Fruit fly (Drosophila melanogaster): Measurements from ENCODE around the gene CG15544.

CG15544 gene

DNA sequence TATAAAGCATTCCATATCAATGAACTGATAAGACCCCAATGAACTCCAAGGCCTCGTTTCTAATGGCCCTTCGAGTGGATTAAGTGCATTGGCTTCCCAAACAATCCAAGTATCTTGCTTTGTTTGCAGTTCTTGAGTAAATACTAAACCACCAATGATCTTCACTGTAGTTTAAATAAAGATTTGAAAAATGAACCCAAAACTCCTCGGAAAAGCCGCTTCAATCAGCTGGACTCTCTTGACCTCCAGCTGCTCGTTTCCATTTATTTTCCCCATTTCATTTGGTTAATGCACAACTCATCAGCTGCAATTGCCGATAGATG is 15.6 kb upstream of the CG15544 start (continued):
- TF ChIP-seq CG15269 (tag; optimal IDR thresholded peaks at IDR 0.05) (no peak), CG1529 (GFP tag; optimal IDR thresholded peaks at IDR 0.05) (no peak), dmrt11E (tag; optimal IDR thresholded peaks at IDR 0.05) (peak; percentile 47), CG10654 (GFP tag; optimal IDR thresholded peaks at IDR 0.05) (no peak), insv (GFP tag; optimal IDR thresholded peaks at IDR 0.05) (no peak), MTF-1 (GFP tag; optimal IDR thresholded peaks at IDR 0.05; ENCODE audit: borderline replicate concordance) (no peak), ham (GFP tag; IDR thresholded peaks at IDR 0.05) (no peak), CG15479 (GFP tag; optimal IDR thresholded peaks at IDR 0.05) (peak; percentile 4), Taf1 (GFP tag; IDR thresholded peaks at IDR 0.05) (no peak), ssp (GFP tag; IDR thresholded peaks at IDR 0.05) (no peak)

DNA sequence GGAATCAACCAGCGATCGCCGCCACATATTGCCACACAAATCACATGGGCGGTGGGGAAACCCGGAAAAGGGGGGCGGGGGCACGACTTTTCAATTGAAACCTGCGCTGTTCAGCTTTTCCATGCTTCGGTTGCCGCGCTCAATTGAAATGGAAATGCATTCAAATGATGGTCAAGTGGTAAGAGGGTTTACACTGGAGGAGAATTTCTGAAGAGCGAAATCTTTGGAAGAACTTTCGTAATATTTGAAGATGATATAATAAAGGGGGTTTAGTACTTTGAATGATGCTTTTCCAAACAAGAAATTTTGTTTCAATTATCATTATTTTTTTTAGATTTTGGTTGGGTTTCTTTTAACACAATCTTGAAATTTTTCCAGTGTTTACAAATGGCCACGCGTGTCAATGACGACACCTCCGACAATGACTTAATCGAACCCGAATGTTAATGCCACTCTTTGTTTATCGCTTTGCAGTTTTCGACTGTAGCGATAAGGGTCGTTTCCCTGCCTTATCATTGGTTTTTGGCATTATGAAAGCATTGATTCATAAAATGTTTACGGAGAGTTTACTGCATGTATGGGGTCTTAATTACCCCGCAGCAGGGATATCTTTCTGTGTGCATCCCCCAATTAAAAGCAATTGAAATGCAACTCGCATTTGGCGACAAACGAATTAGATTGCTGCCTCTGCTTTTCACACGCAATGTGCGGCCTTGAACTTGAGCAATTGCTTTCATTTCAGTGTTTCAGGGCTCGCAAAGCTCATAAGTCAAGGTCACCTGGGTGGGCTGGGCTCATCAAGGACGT is 15.0 kb upstream of the CG15544 start:
- TF ChIP-seq Stat92E (GFP tag; optimal IDR thresholded peaks at IDR 0.05): peak in 1 of 3 experiments; percentile 38
- TF ChIP-seq CG12104 (GFP tag; optimal IDR thresholded peaks at IDR 0.05): no peak
- TF ChIP-seq CG10959 (GFP tag; IDR thresholded peaks at IDR 0.05): no peak
- no peak for TF ChIP-seq gt (GFP tag; IDR thresholded peaks at IDR 0.05)
- TF ChIP-seq D (optimal IDR thresholded peaks at IDR 0.05): no peak
- no peak for TF ChIP-seq D (GFP tag; optimal IDR thresholded peaks at IDR 0.05)
- TF ChIP-seq wor (GFP tag; IDR thresholded peaks at IDR 0.05): peak; percentile 30; the same call in 1 of the 2 replicates
- 0 out of 3 replicates have a peak, but pooled peaks have one; percentile 28 for TF ChIP-seq CG7357 (GFP tag; IDR thresholded peaks at IDR 0.05)
- peak in 1 of 3 experiments; percentile 14 for TF ChIP-seq lola (GFP tag; optimal IDR thresholded peaks at IDR 0.05)
- no peak for TF ChIP-seq CG11093 (GFP tag; IDR thresholded peaks at IDR 0.05)
- TF ChIP-seq Eip74EF (GFP tag; optimal IDR thresholded peaks at IDR 0.05): peak in 1 of 2 experiments; percentile 24
- no peak for TF ChIP-seq CG16779 (GFP tag; IDR thresholded peaks at IDR 0.05)
- TF ChIP-seq Poxn (GFP tag; IDR thresholded peaks at IDR 0.05): no peak
- no peak for TF ChIP-seq nerfin-1 (tag; optimal IDR thresholded peaks at IDR 0.05)
- TF ChIP-seq tna (GFP tag; IDR thresholded peaks at IDR 0.05; ENCODE audit: partially characterized antibody): no peak
- no peak for TF ChIP-seq CG7786 (GFP tag; optimal IDR thresholded peaks at IDR 0.05)
- no peak for TF ChIP-seq CG1529 (GFP tag; optimal IDR thresholded peaks at IDR 0.05)
- TF ChIP-seq C15 (GFP tag; IDR thresholded peaks at IDR 0.05): no peak
- TF ChIP-seq CG4424 (GFP tag; optimal IDR thresholded peaks at IDR 0.05): peak; percentile 21
- peak; percentile 36 for TF ChIP-seq esg (GFP tag; conservative IDR thresholded peaks at IDR 0.05)
- peak; percentile 45 for TF ChIP-seq Ssrp (tag; optimal IDR thresholded peaks at IDR 0.05)
- TF ChIP-seq gsb-n (tag; optimal IDR thresholded peaks at IDR 0.05): no peak
- peak; percentile 21 for TF ChIP-seq jing (GFP tag; optimal IDR thresholded peaks at IDR 0.05)
- TF ChIP-seq CG32767 (GFP tag; IDR thresholded peaks at IDR 0.05): 0 out of 2 replicates have a peak, but pooled peaks have one; percentile 28
- no peak for TF ChIP-seq yki (optimal IDR thresholded peaks at IDR 0.05)
- no peak for TF ChIP-seq Adf1 (GFP tag; IDR thresholded peaks at IDR 0.05)
- TF ChIP-seq lbe (GFP tag; optimal IDR thresholded peaks at IDR 0.05): no peak
- TF ChIP-seq CG14050 (GFP tag; IDR thresholded peaks at IDR 0.05): peak; percentile 22; the same call in 1 of the 3 replicates
- TF ChIP-seq bowl (GFP tag; IDR thresholded peaks at IDR 0.05): no peak
- TF ChIP-seq caup (GFP tag; optimal IDR thresholded peaks at IDR 0.05; ENCODE audit: severe bottlenecking): no peak
- TF ChIP-seq Side (GFP tag; optimal IDR thresholded peaks at IDR 0.05): peak; percentile 34
- TF ChIP-seq az2 (GFP tag; optimal IDR thresholded peaks at IDR 0.05): peak; percentile 54
- no peak for TF ChIP-seq HmgZ (tag; optimal IDR thresholded peaks at IDR 0.05)
- TF ChIP-seq fd64A (GFP tag; optimal IDR thresholded peaks at IDR 0.05): no peak
- TF ChIP-seq h (optimal IDR thresholded peaks at IDR 0.05): no peak
- TF ChIP-seq CG8388 (GFP tag; optimal IDR thresholded peaks at IDR 0.05): peak; percentile 61
- TF ChIP-seq rib (GFP tag; IDR thresholded peaks at IDR 0.05): no peak
- peak; percentile 91 for TF ChIP-seq sens (GFP tag)
- TF ChIP-seq cwo (GFP tag; optimal IDR thresholded peaks at IDR 0.05): peak; percentile 6
- TF ChIP-seq Hr78 (GFP tag; optimal IDR thresholded peaks at IDR 0.05): no peak

Data from whole organism, embryonic.